Worm (Caenorhabditis elegans) whole organism, mixed stage, embryonic: Measurements from ENCODE around the gene srg-30.
A peak's percentile ranks its signal among the peaks of the same experiment; 100 is the strongest.

ENCODE experiments used
- M03D4.4 ChIP-seq: sonication (generic microtip); optimal IDR thresholded peaks from 2 replicates; lab custom pipeline; 2017; ENCODE audit warnings: mild to moderate bottlenecking, missing genetic modification characterization, missing compliant biosample characterization
- bed-3 ChIP-seq: fragments of 200-800 bp; sonication (Bioruptor generic); optimal IDR thresholded peaks from 3 replicates; lab custom pipeline; 2018; ENCODE audit warnings: mild to moderate bottlenecking, missing genetic modification characterization, moderate library complexity, missing compliant biosample characterization
- blmp-1 ChIP-seq: fragments of 150-350 bp; optimal IDR thresholded peaks from 2 replicates; lab custom pipeline; 2014; ENCODE audit warnings: missing biosample characterization, missing genetic modification characterization
- ceh-39 ChIP-seq: fragments of 150-350 bp; optimal IDR thresholded peaks from 2 replicates; lab custom pipeline; 2014; ENCODE audit warnings: missing biosample characterization, missing genetic modification characterization
- ceh-43 ChIP-seq: fragments of 200-800 bp; sonication (Bioruptor generic); optimal IDR thresholded peaks from 2 replicates; lab custom pipeline; 2018; ENCODE audit warnings: mild to moderate bottlenecking, missing genetic modification characterization, moderate library complexity, missing compliant biosample characterization
- ceh-83 ChIP-seq: fragments of 200-800 bp; sonication (Bioruptor generic); optimal IDR thresholded peaks from 2 replicates; lab custom pipeline; 2018; ENCODE audit warnings: mild to moderate bottlenecking, missing genetic modification characterization, missing compliant biosample characterization
- cnd-1 ChIP-seq: fragments of 200-800 bp; sonication (Bioruptor generic); optimal IDR thresholded peaks from 2 replicates; lab custom pipeline; 2018; ENCODE audit warnings: mild to moderate bottlenecking, missing genetic modification characterization, missing compliant biosample characterization
- drap-1 ChIP-seq: fragments of 200-800 bp; sonication (Bioruptor generic); optimal IDR thresholded peaks from 3 replicates; lab custom pipeline; 2018; ENCODE audit warnings: mild to moderate bottlenecking, missing genetic modification characterization, missing compliant biosample characterization
- elt-1 ChIP-seq: sonication (generic microtip); optimal IDR thresholded peaks from 2 replicates; lab custom pipeline; 2017; ENCODE audit warnings: missing genetic modification characterization, mild to moderate bottlenecking, missing compliant biosample characterization, antibody characterized with exemption, moderate library complexity, borderline replicate concordance; ENCODE audit not compliant: insufficient read depth
- elt-3 ChIP-seq: fragments of 150-350 bp; optimal IDR thresholded peaks from 2 replicates; lab custom pipeline; 2014; ENCODE audit warnings: missing biosample characterization, missing genetic modification characterization
- flh-1 ChIP-seq: fragments of 200-800 bp; sonication (Bioruptor generic); optimal IDR thresholded peaks from 2 replicates; lab custom pipeline; 2018; ENCODE audit warnings: mild to moderate bottlenecking, missing genetic modification characterization, moderate library complexity, missing compliant biosample characterization
- ham-2 ChIP-seq: fragments of 200-800 bp; sonication (Bioruptor generic); optimal IDR thresholded peaks from 2 replicates; lab custom pipeline; 2018; ENCODE audit warnings: mild to moderate bottlenecking, missing genetic modification characterization, missing compliant biosample characterization
- hlh-1 ChIP-seq: fragments of 150-350 bp; optimal IDR thresholded peaks from 2 replicates; lab custom pipeline; 2014; ENCODE audit warnings: missing biosample characterization, missing genetic modification reagents, missing genetic modification characterization
- lin-13 ChIP-seq: fragments of 150-350 bp; optimal IDR thresholded peaks from 2 replicates; lab custom pipeline; 2014; ENCODE audit warnings: missing biosample characterization, missing genetic modification characterization
- lin-32 ChIP-seq: fragments of 200-800 bp; sonication (Bioruptor generic); optimal IDR thresholded peaks from 2 replicates; lab custom pipeline; 2018; ENCODE audit warnings: mild to moderate bottlenecking, missing genetic modification characterization, missing compliant biosample characterization
- lsy-2 ChIP-seq: fragments of 150-350 bp; optimal IDR thresholded peaks from 2 replicates; lab custom pipeline; 2014; ENCODE audit warnings: missing biosample characterization, missing genetic modification characterization
- mab-5 ChIP-seq: fragments of 150-350 bp; optimal IDR thresholded peaks from 2 replicates; lab custom pipeline; 2014; ENCODE audit warnings: missing biosample characterization, missing genetic modification characterization
- mep-1 ChIP-seq: fragments of 150-350 bp; optimal IDR thresholded peaks from 2 replicates; lab custom pipeline; 2017; ENCODE audit warnings: missing biosample characterization, missing genetic modification reagents, missing genetic modification characterization, inconsistent platforms
- mls-2 ChIP-seq: sonication (generic microtip); optimal IDR thresholded peaks from 2 replicates; lab custom pipeline; 2016; ENCODE audit warnings: mild to moderate bottlenecking, missing genetic modification characterization, moderate library complexity, missing compliant biosample characterization
- nhr-12 ChIP-seq: fragments of 150-350 bp; optimal IDR thresholded peaks from 2 replicates; lab custom pipeline; 2014; ENCODE audit warnings: missing biosample characterization, missing genetic modification characterization
- nhr-2 ChIP-seq: fragments of 150-350 bp; optimal IDR thresholded peaks from 2 replicates; lab custom pipeline; 2014; ENCODE audit warnings: missing biosample characterization, missing genetic modification characterization
- nhr-237 ChIP-seq: fragments of 150-350 bp; optimal IDR thresholded peaks from 2 replicates; lab custom pipeline; 2014; ENCODE audit warnings: missing biosample characterization, missing genetic modification characterization
- nhr-28 ChIP-seq: fragments of 150-350 bp; optimal IDR thresholded peaks from 2 replicates; lab custom pipeline; 2014; ENCODE audit warnings: missing biosample characterization, missing genetic modification characterization
- nhr-76 ChIP-seq: sonication (generic microtip); optimal IDR thresholded peaks from 2 replicates; lab custom pipeline; 2017; ENCODE audit warnings: missing biosample characterization, missing genetic modification characterization
- pha-4 ChIP-seq: fragments of 150-350 bp; optimal IDR thresholded peaks from 2 replicates; lab custom pipeline; 2018; ENCODE audit warnings: missing biosample characterization, missing genetic modification reagents, missing genetic modification characterization
- sem-2 ChIP-seq: fragments of 200-800 bp; sonication (Bioruptor generic); optimal IDR thresholded peaks from 2 replicates; lab custom pipeline; 2018; ENCODE audit warnings: mild to moderate bottlenecking, missing genetic modification characterization, missing compliant biosample characterization
- snpc-4 ChIP-seq: fragments of 150-350 bp; optimal IDR thresholded peaks from 2 replicates; lab custom pipeline; 2014; ENCODE audit warnings: missing biosample characterization, missing genetic modification characterization
- sptf-1 ChIP-seq: sonication (generic microtip); optimal IDR thresholded peaks from 2 replicates; lab custom pipeline; 2017; ENCODE audit warnings: mild to moderate bottlenecking, missing genetic modification characterization, moderate library complexity, missing compliant biosample characterization
- tbx-8 ChIP-seq: fragments of 200-800 bp; sonication (Bioruptor generic); optimal IDR thresholded peaks from 2 replicates; lab custom pipeline; 2018; ENCODE audit warnings: mild to moderate bottlenecking, missing genetic modification characterization, moderate library complexity, missing compliant biosample characterization
- unc-120 ChIP-seq: sonication (generic microtip); optimal IDR thresholded peaks from 2 replicates; lab custom pipeline; 2017; ENCODE audit warnings: missing genetic modification characterization, missing compliant biosample characterization; ENCODE audit not compliant: poor library complexity, severe bottlenecking
- unc-39 ChIP-seq: fragments of 150-350 bp; optimal IDR thresholded peaks from 2 replicates; lab custom pipeline; 2014; ENCODE audit warnings: missing biosample characterization, missing genetic modification characterization
- unc-62 ChIP-seq: fragments of 150-350 bp; optimal IDR thresholded peaks from 2 replicates; lab custom pipeline; 2014; ENCODE audit warnings: missing biosample characterization, missing genetic modification reagents, missing genetic modification characterization
- zip-8 ChIP-seq: fragments of 150-350 bp; optimal IDR thresholded peaks from 2 replicates; lab custom pipeline; 2014; ENCODE audit warnings: missing biosample characterization, missing genetic modification characterization
- ztf-11 ChIP-seq: fragments of 150-350 bp; optimal IDR thresholded peaks from 2 replicates; lab custom pipeline; 2014; ENCODE audit warnings: missing biosample characterization, missing genetic modification characterization

The srg-30 gene

ce11 chrV:6704482-6704881 is 13.7 kb downstream of the srg-30 start:
- TF ChIP-seq ztf-11 (no peak), bed-3 (GFP tag; lab: Kevin White, UChicago) (no peak), sem-2 (GFP tag; lab: Kevin White, UChicago) (no peak), elt-3 (tag; lab: Kevin White, UChicago) (no peak), mep-1 (no peak), lsy-2 (tag; lab: Kevin White, UChicago) (no peak), nhr-12 (tag; lab: Kevin White, UChicago) (no peak), snpc-4 (tag; lab: Kevin White, UChicago) (no peak), ceh-83 (GFP tag; lab: Kevin White, UChicago) (no peak), ceh-43 (GFP tag; lab: Kevin White, UChicago) (no peak), pha-4 (tag; lab: Kevin White, UChicago) (no peak), sptf-1 (no peak), unc-39 (no peak), M03D4.4 (tag; lab: Kevin White, UChicago) (no peak), nhr-76 (tag; lab: Kevin White, UChicago) (no peak), tbx-8 (GFP tag; lab: Kevin White, UChicago) (no peak), cnd-1 (tag; lab: Kevin White, UChicago) (no peak), unc-62 (GFP tag; lab: Kevin White, UChicago) (no peak), nhr-2 (tag; lab: Kevin White, UChicago) (no peak)
- TF ChIP-seq, all 35 proteins: peak for 0

ce11 chrV:6702692-6703091 is 15.4 kb downstream of the srg-30 start, which contains the start of gene era-1:
Gene era-1 (plus strand): TSS chrV:6703057.
- TF ChIP-seq nhr-12 (tag; lab: Kevin White, UChicago) = no peak

ce11 chrV:6699833-6700232 is 18.3 kb downstream of the srg-30 start:
- TF ChIP-seq drap-1 (no peak), unc-39 (no peak), blmp-1 (tag; lab: Kevin White, UChicago) (peak; percentile 82), nhr-28 (tag; lab: Kevin White, UChicago) (no peak), mep-1 (no peak), zip-8 (tag; lab: Kevin White, UChicago) (no peak), ceh-39 (tag; lab: Kevin White, UChicago) (no peak), flh-1 (GFP tag; lab: Kevin White, UChicago) (no peak)

- TF ChIP-seq elt-1 (tag; lab: Kevin White, UChicago) (no peak), cnd-1 (tag; lab: Kevin White, UChicago) (no peak), flh-1 (GFP tag; lab: Kevin White, UChicago) (no peak), tbx-8 (GFP tag; lab: Kevin White, UChicago) (no peak), sem-2 (GFP tag; lab: Kevin White, UChicago) (no peak), nhr-28 (tag; lab: Kevin White, UChicago) (no peak), hlh-1 (tag; lab: Kevin White, UChicago) (no peak), drap-1 (no peak)
Measured at ce11 chrV:6699021-6699420, 19.1 kb downstream of the srg-30 start.

- TF ChIP-seq unc-120 (no peak), elt-1 (tag; lab: Kevin White, UChicago) (no peak), nhr-237 (no peak), ceh-43 (GFP tag; lab: Kevin White, UChicago) (no peak), mab-5 (tag; lab: Kevin White, UChicago) (no peak), drap-1 (no peak), mls-2 (tag; lab: Kevin White, UChicago) (no peak), lin-13 (no peak), ham-2 (GFP tag; lab: Kevin White, UChicago) (no peak), M03D4.4 (tag; lab: Kevin White, UChicago) (no peak), bed-3 (GFP tag; lab: Kevin White, UChicago) (no peak), ceh-39 (tag; lab: Kevin White, UChicago) (no peak), unc-39 (no peak), sptf-1 (no peak), lin-32 (GFP tag; lab: Kevin White, UChicago) (no peak), blmp-1 (tag; lab: Kevin White, UChicago) (no peak), nhr-2 (tag; lab: Kevin White, UChicago) (no peak)
- TF ChIP-seq, all 35 proteins: peak for 0
Measured at ce11 chrV:6697552-6697951, 20.6 kb downstream of the srg-30 start, which contains the start of gene W02F12.2. Gene W02F12.2 (minus strand): TSS chrV:6697652.
